Fruit fly (Drosophila melanogaster) whole organism, wandering third instar larva: Measurements from ENCODE around the gene CG34308.
A peak's percentile ranks its signal among the peaks of the same experiment; 100 is the strongest.

Source experiments
- Abd-B ChIP-seq: fragments of >200 bp; optimal IDR thresholded peaks from 2 replicates; lab custom pipeline; 2017; ENCODE audit warnings: missing biosample characterization, missing genetic modification characterization
- CrebA ChIP-seq: fragments of 200-800 bp; sonication (Bioruptor generic); optimal IDR thresholded peaks from 2 replicates; lab custom pipeline; 2016; ENCODE audit warnings: missing biosample characterization, mild to moderate bottlenecking, missing genetic modification characterization, borderline replicate concordance
- Dif ChIP-seq: fragments of 200-275, 200-300 bp; sonication (Bioruptor generic); optimal IDR thresholded peaks from 2 replicates; lab custom pipeline; 2018; ENCODE audit warnings: missing biosample characterization, missing genetic modification characterization; ENCODE audit not compliant: partially characterized antibody
- HLH106 ChIP-seq: fragments of 200-800 bp; optimal IDR thresholded peaks from 3 replicates; lab custom pipeline; 2019; ENCODE audit warnings: missing biosample characterization, mild to moderate bottlenecking, missing genetic modification characterization, moderate library complexity
- Hnf4 ChIP-seq: fragments of 200-800 bp; sonication (Bioruptor generic); optimal IDR thresholded peaks from 2 replicates; lab custom pipeline; 2016; ENCODE audit warnings: missing biosample characterization, mild to moderate bottlenecking, missing genetic modification characterization
- Hr78 ChIP-seq: fragments of >200 bp; optimal IDR thresholded peaks from 2 replicates; lab custom pipeline; 2017; ENCODE audit warnings: missing biosample characterization, missing genetic modification characterization
- Hr83 ChIP-seq: fragments of 200-300 bp; sonication (Bioruptor generic); optimal IDR thresholded peaks from 2 replicates; lab custom pipeline; 2016; ENCODE audit warnings: missing biosample characterization, mild to moderate bottlenecking, missing genetic modification characterization, moderate library complexity; ENCODE audit not compliant: poor library complexity, severe bottlenecking
- Jra ChIP-seq: sonication (Bioruptor generic); optimal IDR thresholded peaks from 2 replicates; lab custom pipeline; 2016; ENCODE audit warnings: missing biosample characterization, missing genetic modification characterization
- Mio ChIP-seq: sonication (Bioruptor generic); optimal IDR thresholded peaks from 2 replicates; lab custom pipeline; 2016; ENCODE audit warnings: missing biosample characterization, missing genetic modification characterization
- N ChIP-seq: fragments of >200 bp; optimal IDR thresholded peaks from 2 replicates; lab custom pipeline; 2018; ENCODE audit warnings: missing biosample characterization, missing external identifiers, missing genetic modification characterization
- OdsH ChIP-seq: fragments of 200-800 bp; sonication (Bioruptor generic); optimal IDR thresholded peaks from 2 replicates; lab custom pipeline; 2016; ENCODE audit warnings: missing biosample characterization, mild to moderate bottlenecking, missing genetic modification characterization
- Rel ChIP-seq, 2 experiments: fragments of 200-800 bp; sonication (Bioruptor generic) in 1 of 2; optimal IDR thresholded peaks; 2 replicates in 1 of 2; 3 replicates in 1 of 2; lab custom pipeline; 2016 to 2019; ENCODE audit warnings: mild to moderate bottlenecking in 2 of 2, missing biosample characterization in 2 of 2, missing genetic modification characterization in 2 of 2, moderate library complexity in 1 of 2
- Sp1 ChIP-seq: fragments of 200-800 bp; sonication (Bioruptor generic); optimal IDR thresholded peaks from 3 replicates; lab custom pipeline; 2019; ENCODE audit warnings: missing biosample characterization, mild to moderate bottlenecking, missing genetic modification characterization, moderate library complexity
- Vsx2 ChIP-seq: fragments of 200-300, 225-300 bp; sonication (Bioruptor generic); optimal IDR thresholded peaks from 2 replicates; lab custom pipeline; 2018; ENCODE audit warnings: missing biosample characterization, missing genetic modification characterization; ENCODE audit not compliant: partially characterized antibody
- br ChIP-seq: fragments of 200-800 bp; sonication (Bioruptor generic); optimal IDR thresholded peaks from 2 replicates; lab custom pipeline; 2016; ENCODE audit warnings: missing biosample characterization, missing genetic modification characterization
- brk ChIP-seq: fragments of 200-800 bp; sonication (Bioruptor generic); optimal IDR thresholded peaks from 2 replicates; lab custom pipeline; 2016; ENCODE audit warnings: missing biosample characterization, mild to moderate bottlenecking, missing genetic modification characterization
- dl ChIP-seq, 2 experiments: fragments of 175-275, 200-275 bp in 1 of 2; fragments of 200-275 bp in 1 of 2; sonication (Bioruptor generic); optimal IDR thresholded peaks; lab custom pipeline; 2018; ENCODE audit warnings: mild to moderate bottlenecking in 2 of 2, missing biosample characterization in 2 of 2, missing genetic modification characterization in 2 of 2, moderate library complexity in 2 of 2; ENCODE audit not compliant: partially characterized antibody in 2 of 2, insufficient read depth in 1 of 2
- dmrt93B ChIP-seq: fragments of 200-800 bp; sonication (Bioruptor generic); optimal IDR thresholded peaks from 2 replicates; lab custom pipeline; 2018; ENCODE audit warnings: missing biosample characterization, mild to moderate bottlenecking, missing genetic modification characterization
- dsf ChIP-seq: sonication (Bioruptor generic); optimal IDR thresholded peaks from 2 replicates; lab custom pipeline; 2016; ENCODE audit warnings: missing biosample characterization, missing genetic modification characterization, borderline replicate concordance
- ey ChIP-seq: fragments of 200-800 bp; sonication (Bioruptor generic); optimal IDR thresholded peaks from 2 replicates; lab custom pipeline; 2016; ENCODE audit warnings: missing biosample characterization, missing genetic modification characterization
- foxo ChIP-seq, 2 experiments: fragments of 200-800 bp; sonication (Bioruptor generic); optimal IDR thresholded peaks; 2 replicates in 1 of 2; 3 replicates in 1 of 2; lab custom pipeline; 2016 to 2017; ENCODE audit warnings: missing biosample characterization in 2 of 2, missing genetic modification characterization in 2 of 2
- fru ChIP-seq: fragments of 200-800 bp; sonication (Bioruptor generic); optimal IDR thresholded peaks from 3 replicates; lab custom pipeline; 2016; ENCODE audit warnings: missing biosample characterization, mild to moderate bottlenecking, missing genetic modification characterization
- h ChIP-seq: fragments of 200-800 bp; sonication (Bioruptor generic); optimal IDR thresholded peaks from 3 replicates; lab custom pipeline; 2016; ENCODE audit warnings: missing biosample characterization, mild to moderate bottlenecking, missing genetic modification characterization
- jim ChIP-seq: fragments of 175-275, 200-325 bp; sonication (Bioruptor generic); optimal IDR thresholded peaks from 2 replicates; lab custom pipeline; 2016; ENCODE audit warnings: missing biosample characterization, mild to moderate bottlenecking, missing genetic modification characterization
- lola ChIP-seq: fragments of >200 bp; optimal IDR thresholded peaks from 2 replicates; lab custom pipeline; 2017; ENCODE audit warnings: missing biosample characterization, missing genetic modification characterization
- pan ChIP-seq: fragments of >200 bp; optimal IDR thresholded peaks from 2 replicates; lab custom pipeline; 2017
- psq ChIP-seq: fragments of 200-800 bp; sonication (Bioruptor generic); optimal IDR thresholded peaks from 3 replicates; lab custom pipeline; 2017; ENCODE audit warnings: missing biosample characterization, mild to moderate bottlenecking, missing genetic modification characterization, moderate library complexity
- rgr ChIP-seq: fragments of 200-800 bp; sonication (Bioruptor generic); optimal IDR thresholded peaks from 3 replicates; lab custom pipeline; 2016; ENCODE audit warnings: missing biosample characterization, mild to moderate bottlenecking, missing genetic modification characterization
- sage ChIP-seq: fragments of 200-800 bp; sonication (Bioruptor generic); optimal IDR thresholded peaks from 2 replicates; lab custom pipeline; 2016; ENCODE audit warnings: missing biosample characterization, mild to moderate bottlenecking, missing genetic modification characterization
- sv ChIP-seq: fragments of 200-800 bp; sonication (Bioruptor generic); optimal IDR thresholded peaks from 3 replicates; lab custom pipeline; 2016; ENCODE audit warnings: missing biosample characterization, missing genetic modification characterization
- usp ChIP-seq: fragments of >200 bp; optimal IDR thresholded peaks from 2 replicates; lab custom pipeline; 2017; ENCODE audit warnings: missing biosample characterization, missing genetic modification characterization
- woc ChIP-seq: sonication (Bioruptor generic); optimal IDR thresholded peaks from 2 replicates; lab custom pipeline; 2016; ENCODE audit warnings: missing biosample characterization, mild to moderate bottlenecking, missing genetic modification characterization

The CG34308 gene

DNA sequence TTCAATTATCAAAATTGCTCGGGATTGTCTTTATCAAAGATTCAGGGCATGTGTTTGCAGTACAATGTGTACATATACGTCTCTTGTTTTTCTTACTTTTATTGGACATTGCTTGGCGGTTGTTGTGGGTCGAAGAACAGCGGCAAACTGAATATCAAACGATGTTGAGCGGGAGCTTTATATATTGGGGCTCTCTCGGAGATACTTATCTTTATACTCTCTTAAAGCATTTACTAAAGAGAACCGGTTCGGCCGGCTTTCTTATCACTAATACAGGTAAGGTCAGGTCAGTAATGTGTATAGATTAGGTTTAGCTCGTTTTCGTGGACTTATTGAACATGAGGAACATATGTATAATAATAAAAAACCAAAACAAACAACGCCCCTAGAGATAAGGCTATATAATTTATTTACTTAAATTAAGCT lies 37.7 kb upstream of the CG34308 start, which contains the start of gene CG7966:
CG7966 (minus strand) TSS at position 156 of the 426 bp plus-strand sequence.
- TF ChIP-seq br (GFP tag; lab: Kevin White, UChicago) (peak; percentile 5), OdsH (GFP tag; lab: Kevin White, UChicago) (peak; percentile 35), dl (GFP tag; optimal IDR thresholded peaks at IDR 0.05; lab: Kevin White, UChicago; ENCODE audit: insufficient read depth in 1 of 2, partially characterized antibody in 2 of 2) (peak; percentile 30 to 58), Vsx2 (GFP tag; lab: Kevin White, UChicago) (peak; percentile 83), CrebA (GFP tag; lab: Kevin White, UChicago) (no peak), dsf (GFP tag; lab: Kevin White, UChicago) (no peak), Dif (peak; percentile 59), Hnf4 (GFP tag; lab: Kevin White, UChicago) (peak; percentile 73), dmrt93B (GFP tag; lab: Kevin White, UChicago) (no peak), Hr78 (GFP tag; lab: Kevin White, UChicago) (no peak), Rel (GFP tag; optimal IDR thresholded peaks at IDR 0.05; lab: Kevin White, UChicago) (no peak), Rel (tag; optimal IDR thresholded peaks at IDR 0.05; lab: Kevin White, UChicago) (peak; percentile 86), sv (GFP tag; lab: Kevin White, UChicago) (no peak), Hr83 (GFP tag; lab: Kevin White, UChicago) (peak; percentile 98), brk (no peak), foxo (GFP tag; optimal IDR thresholded peaks at IDR 0.05; lab: Kevin White, UChicago) (peak in 1 of 2 experiments; percentile 92), Jra (peak; percentile 15), jim (peak; percentile 53), sage (GFP tag; lab: Kevin White, UChicago) (peak; percentile 55), fru (GFP tag; lab: Kevin White, UChicago) (no peak)
- TF ChIP-seq, all 38 proteins: peak for 12

DNA sequence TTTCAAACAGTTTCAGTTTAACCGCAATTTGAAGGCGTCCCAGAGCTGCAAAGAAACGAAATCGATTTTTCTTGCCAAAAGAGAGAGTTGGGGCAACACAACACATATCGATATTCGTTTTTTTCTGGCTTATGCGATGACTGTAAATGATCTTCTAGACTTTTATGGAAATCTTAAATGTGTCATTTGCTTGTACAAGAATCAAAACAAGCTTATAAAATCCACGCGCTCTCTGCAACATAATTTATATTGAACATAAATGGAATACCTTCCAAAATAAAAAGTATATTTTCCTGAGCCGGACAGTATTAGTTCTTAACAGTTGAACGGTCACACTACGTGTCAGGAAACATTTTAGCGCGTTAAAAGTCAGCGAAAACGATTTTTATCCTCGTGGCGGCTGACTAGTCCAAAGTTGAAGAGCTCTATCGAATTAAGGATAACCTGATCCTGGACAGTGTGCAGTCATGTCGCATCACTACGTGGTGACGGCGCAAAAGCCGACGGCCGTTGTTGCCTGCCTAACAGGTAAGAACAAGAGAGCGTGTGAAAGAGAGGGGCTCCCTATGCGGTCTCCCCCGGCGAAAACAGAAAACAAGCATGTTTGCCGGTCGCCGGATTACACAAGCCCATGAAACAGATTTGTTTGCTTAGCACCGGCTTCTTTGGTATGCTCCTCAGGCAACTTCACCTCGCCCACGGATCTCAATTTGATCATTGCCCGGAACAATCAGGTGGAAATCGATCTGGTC lies 36.9 kb upstream of the CG34308 start, which contains the start of gene pic:
pic (plus strand) TSS at position 304 of the 752 bp plus-strand sequence.
- TF ChIP-seq Hr83 (GFP tag; lab: Kevin White, UChicago) = peak; percentile 74
- TF ChIP-seq Sp1 = no peak
- TF ChIP-seq usp = no peak
- TF ChIP-seq, all 38 proteins: peak for 1

DNA sequence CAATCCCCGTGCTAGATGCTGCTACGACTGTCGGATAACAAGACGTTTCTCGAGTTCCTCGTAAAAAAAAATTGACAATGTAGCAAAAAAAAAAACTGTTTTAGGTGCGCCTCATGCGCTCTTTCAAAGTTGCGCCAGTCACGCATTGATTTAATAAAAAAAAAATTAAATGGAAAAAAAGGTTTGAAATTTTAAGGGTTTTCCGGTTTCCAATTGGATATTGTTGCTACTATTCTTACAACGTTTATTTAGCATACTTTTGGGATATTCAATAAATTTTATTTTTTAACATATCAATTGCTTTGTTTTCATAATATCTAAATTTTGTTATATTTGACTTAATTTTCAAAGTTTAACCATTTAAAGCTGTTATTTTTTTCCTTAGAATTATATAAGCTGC lies 32.5 kb upstream of the CG34308 start:
- TF ChIP-seq lola (GFP tag; lab: Kevin White, UChicago) (no peak), dmrt93B (GFP tag; lab: Kevin White, UChicago) (no peak), br (GFP tag; lab: Kevin White, UChicago) (no peak), N (no peak), brk (no peak), fru (GFP tag; lab: Kevin White, UChicago) (no peak), Mio (GFP tag; lab: Kevin White, UChicago) (no peak), woc (no peak), dl (GFP tag; optimal IDR thresholded peaks at IDR 0.05; lab: Kevin White, UChicago; ENCODE audit: insufficient read depth in 1 of 2, partially characterized antibody in 2 of 2) (no peak), pan (no peak), OdsH (GFP tag; lab: Kevin White, UChicago) (no peak), Jra (no peak), ey (no peak), Abd-B (GFP tag; lab: Kevin White, UChicago) (no peak), HLH106 (no peak)

DNA sequence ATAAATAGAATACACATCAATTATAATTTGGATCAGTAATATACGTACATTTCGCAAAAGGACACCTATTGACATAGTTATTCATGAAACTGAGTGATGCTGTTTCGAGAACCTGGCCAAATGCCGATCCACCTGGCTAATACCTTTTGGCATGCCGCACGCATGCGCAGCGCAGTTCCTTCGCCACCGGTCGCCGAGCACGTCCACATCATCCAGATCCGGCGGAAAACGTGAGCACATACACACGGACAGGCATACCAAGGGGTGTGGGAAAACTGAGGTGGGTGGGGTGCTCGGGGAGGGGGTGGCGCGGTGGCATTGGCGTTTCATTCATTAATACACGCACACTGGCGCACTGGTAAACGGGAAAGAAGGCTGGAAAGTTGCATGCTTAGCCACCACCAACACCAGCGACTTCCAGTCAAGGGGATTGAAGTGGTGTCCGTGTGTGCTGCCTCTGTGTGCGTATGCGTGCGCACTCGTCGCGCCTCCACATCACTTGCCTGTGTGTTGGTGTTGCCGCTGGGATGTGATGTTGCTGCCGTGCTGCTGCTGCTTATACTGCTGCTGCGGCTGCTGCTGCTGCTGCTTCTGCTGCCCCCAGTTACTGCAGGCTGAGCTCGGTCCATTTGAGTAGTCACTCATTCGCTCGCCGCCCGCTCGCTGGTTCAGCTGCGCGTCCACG lies 31.8 kb upstream of the CG34308 start, which contains the start of gene sim:
sim (plus strand) TSS at position 635 of the 685 bp plus-strand sequence.
- TF ChIP-seq woc = no peak
- no peak for TF ChIP-seq N
- TF ChIP-seq HLH106 = no peak
- TF ChIP-seq psq (GFP tag; lab: Kevin White, UChicago) = no peak
- TF ChIP-seq brk = no peak
- no peak for TF ChIP-seq Mio (GFP tag; lab: Kevin White, UChicago)
- TF ChIP-seq foxo (GFP tag; optimal IDR thresholded peaks at IDR 0.05; lab: Kevin White, UChicago) = no peak
- no peak for TF ChIP-seq h (GFP tag; lab: Kevin White, UChicago)
- TF ChIP-seq br (GFP tag; lab: Kevin White, UChicago) = no peak
- no peak for TF ChIP-seq rgr (GFP tag; lab: Kevin White, UChicago)
- no peak for TF ChIP-seq fru (GFP tag; lab: Kevin White, UChicago)
- TF ChIP-seq dmrt93B (GFP tag; lab: Kevin White, UChicago) = no peak
- TF ChIP-seq Rel (GFP tag; optimal IDR thresholded peaks at IDR 0.05; lab: Kevin White, UChicago) = no peak
- TF ChIP-seq Rel (tag; optimal IDR thresholded peaks at IDR 0.05; lab: Kevin White, UChicago) = no peak
- no peak for TF ChIP-seq sage (GFP tag; lab: Kevin White, UChicago)
- no peak for TF ChIP-seq Jra
- TF ChIP-seq lola (GFP tag; lab: Kevin White, UChicago) = no peak
- no peak for TF ChIP-seq ey
- TF ChIP-seq dl (GFP tag; optimal IDR thresholded peaks at IDR 0.05; lab: Kevin White, UChicago; ENCODE audit: insufficient read depth in 1 of 2, partially characterized antibody in 2 of 2) = no peak
- no peak for TF ChIP-seq Sp1
